Fruit fly (Drosophila melanogaster) whole organism, pupa: Measurements from ENCODE around the gene gzl.

Experiments
- CG10348 ChIP-seq: fragments of 200-800 bp; sonication (Bioruptor generic); IDR thresholded peaks from 2 replicates; pipeline ENCODE4 v1.3.6; 2022; ENCODE audit warnings: missing biosample characterization, missing genetic modification characterization
- CG12605 ChIP-seq: fragments of 200-800 bp; sonication (Bioruptor generic); IDR thresholded peaks from 2 replicates; pipeline ENCODE4 v1.3.6; 2022; ENCODE audit warnings: missing biosample characterization, missing genetic modification characterization
- CG13204 ChIP-seq: fragments of 200-800 bp; sonication (Bioruptor generic); optimal IDR thresholded peaks from 2 replicates; lab custom pipeline; 2018; ENCODE audit warnings: missing biosample characterization, mild to moderate bottlenecking, missing genetic modification characterization, moderate library complexity
- CG14655 ChIP-seq: fragments of 200-800 bp; sonication (Bioruptor generic); optimal IDR thresholded peaks from 3 replicates; lab custom pipeline; 2017; ENCODE audit warnings: mild to moderate bottlenecking, missing biosample characterization, missing genetic modification reagents, missing genetic modification characterization
- CG15710 ChIP-seq: fragments of 200-800 bp; sonication (Bioruptor generic); optimal IDR thresholded peaks from 2 replicates; lab custom pipeline; 2018; ENCODE audit warnings: missing biosample characterization, mild to moderate bottlenecking, missing genetic modification characterization, moderate library complexity
- CG17806 ChIP-seq: fragments of 200-800 bp; sonication (Bioruptor generic); optimal IDR thresholded peaks from 2 replicates; lab custom pipeline; 2018; ENCODE audit warnings: missing biosample characterization, mild to moderate bottlenecking, missing genetic modification characterization, moderate library complexity
- CG32121 ChIP-seq: fragments of 200-800 bp; sonication (Bioruptor generic); IDR thresholded peaks from 2 replicates; pipeline ENCODE4 v1.3.6; 2022; ENCODE audit warnings: missing biosample characterization, missing genetic modification characterization
- CG34367 ChIP-seq: fragments of 200-800 bp; sonication (Bioruptor generic); optimal IDR thresholded peaks from 2 replicates; lab custom pipeline; 2018; ENCODE audit warnings: missing biosample characterization, mild to moderate bottlenecking, missing genetic modification characterization
- CG4496 ChIP-seq: fragments of 200-800 bp; sonication (Bioruptor generic); IDR thresholded peaks from 3 replicates; pipeline ENCODE4 v1.3.6; 2022; ENCODE audit warnings: missing biosample characterization, missing genetic modification characterization
- CG8159 ChIP-seq: fragments of 200-800 bp; sonication (Bioruptor generic); optimal IDR thresholded peaks from 3 replicates; lab custom pipeline; 2018; ENCODE audit warnings: missing biosample characterization, mild to moderate bottlenecking, missing genetic modification characterization, moderate library complexity
- CG8301 ChIP-seq: fragments of 200-800 bp; sonication (Bioruptor generic); optimal IDR thresholded peaks from 2 replicates; lab custom pipeline; 2018; ENCODE audit warnings: missing biosample characterization, mild to moderate bottlenecking, missing genetic modification characterization
- CG9948 ChIP-seq: fragments of 200-800 bp; sonication (Bioruptor generic); optimal IDR thresholded peaks from 2 replicates; lab custom pipeline; 2018; ENCODE audit warnings: missing biosample characterization, mild to moderate bottlenecking, missing genetic modification characterization, moderate library complexity
- D1 ChIP-seq: fragments of 200-800 bp; sonication (Bioruptor generic); optimal IDR thresholded peaks from 2 replicates; lab custom pipeline; 2018; ENCODE audit warnings: missing biosample characterization, mild to moderate bottlenecking, missing genetic modification characterization, moderate library complexity
- EcR ChIP-seq: fragments of 200-800 bp; sonication (Bioruptor generic); optimal IDR thresholded peaks from 3 replicates; lab custom pipeline; 2019; ENCODE audit warnings: missing biosample characterization, missing genetic modification characterization, mild to moderate bottlenecking, moderate library complexity, missing genetic modification reagents
- Ets98B ChIP-seq: fragments of 200-800 bp; sonication (Bioruptor generic); IDR thresholded peaks from 2 replicates; pipeline ENCODE4 v1.3.6; 2022; ENCODE audit warnings: missing biosample characterization, missing genetic modification characterization
- Pif1A ChIP-seq: fragments of 200-800 bp; sonication (Bioruptor generic); optimal IDR thresholded peaks from 3 replicates; lab custom pipeline; 2016; ENCODE audit warnings: missing biosample characterization, missing genetic modification characterization
- Pif1B ChIP-seq: fragments of 200-800 bp; sonication (Bioruptor generic); optimal IDR thresholded peaks from 3 replicates; lab custom pipeline; 2016; ENCODE audit warnings: missing biosample characterization, missing genetic modification characterization
- Snoo ChIP-seq: fragments of 200-800 bp; sonication (Bioruptor generic); optimal IDR thresholded peaks from 3 replicates; lab custom pipeline; 2017; ENCODE audit warnings: missing biosample characterization, mild to moderate bottlenecking, missing genetic modification characterization, inconsistent platforms
- fd96Ca ChIP-seq: fragments of 200-800 bp; sonication (Bioruptor generic); IDR thresholded peaks from 3 replicates; pipeline ENCODE4 v1.3.6; 2022; ENCODE audit warnings: missing biosample characterization, missing genetic modification characterization
- gl ChIP-seq: fragments of 200-800 bp; sonication (Bioruptor generic); optimal IDR thresholded peaks from 2 replicates; lab custom pipeline; 2018; ENCODE audit warnings: missing biosample characterization, mild to moderate bottlenecking, missing genetic modification characterization
- rn ChIP-seq: fragments of 200-800 bp; sonication (Bioruptor generic); IDR thresholded peaks from 2 replicates; pipeline ENCODE4 v1.3.6; 2022; ENCODE audit warnings: missing biosample characterization, missing genetic modification characterization

Gene gzl

dm6 chr3R:6380129-6380528, 2.6 kb upstream of the gzl start, which contains the start of the genes CG1024 and TfIIFalpha:
Gene CG1024, minus strand, starts transcription at chr3R:6380328.
Gene TfIIFalpha, plus strand, starts transcription at chr3R:6380467.
- TF ChIP-seq CG12605 (GFP tag; lab: Robert Waterston, UW) (no peak), D1 (tag; lab: Kevin White, UChicago) (no peak), Snoo (tag; lab: Kevin White, UChicago) (no peak), fd96Ca (GFP tag; lab: Robert Waterston, UW) (no peak), CG8301 (tag; lab: Kevin White, UChicago) (no peak), CG8159 (tag; lab: Kevin White, UChicago) (no peak), CG10348 (GFP tag; lab: Robert Waterston, UW) (no peak), rn (GFP tag; lab: Robert Waterston, UW) (no peak), gl (tag; lab: Kevin White, UChicago) (no peak), EcR (GFP tag; lab: Kevin White, UChicago) (no peak), CG32121 (GFP tag; lab: Robert Waterston, UW) (no peak), CG9948 (tag; lab: Kevin White, UChicago) (no peak), CG15710 (no peak), CG14655 (GFP tag; lab: Kevin White, UChicago) (no peak)

dm6 chr3R:6381784-6382183, 930 bp upstream of the gzl start:
- TF ChIP-seq fd96Ca (GFP tag; lab: Robert Waterston, UW) (no peak), CG32121 (GFP tag; lab: Robert Waterston, UW) (no peak), Snoo (tag; lab: Kevin White, UChicago) (no peak), CG15710 (no peak), Ets98B (no peak), D1 (tag; lab: Kevin White, UChicago) (no peak), CG8301 (tag; lab: Kevin White, UChicago) (no peak), rn (GFP tag; lab: Robert Waterston, UW) (no peak), CG14655 (GFP tag; lab: Kevin White, UChicago) (no peak), CG34367 (tag; lab: Kevin White, UChicago) (no peak), CG8159 (tag; lab: Kevin White, UChicago) (no peak)
- TF ChIP-seq, all 21 proteins: peak for 0

dm6 chr3R:6383466-6383769, 704 bp downstream of the gzl start:
- TF ChIP-seq Pif1B (GFP tag; lab: Kevin White, UChicago) (no peak), rn (GFP tag; lab: Robert Waterston, UW) (no peak), EcR (GFP tag; lab: Kevin White, UChicago) (peak; percentile 86), CG17806 (tag; lab: Kevin White, UChicago) (no peak)

- no peak for TF ChIP-seq gl (tag; lab: Kevin White, UChicago)
- TF ChIP-seq CG12605 (GFP tag; lab: Robert Waterston, UW), result no peak
- TF ChIP-seq EcR (GFP tag; lab: Kevin White, UChicago), result no peak
- TF ChIP-seq CG13204, result no peak
- no peak for TF ChIP-seq CG14655 (GFP tag; lab: Kevin White, UChicago)
- no peak for TF ChIP-seq CG32121 (GFP tag; lab: Robert Waterston, UW)
- no peak for TF ChIP-seq D1 (tag; lab: Kevin White, UChicago)
- no peak for TF ChIP-seq CG17806 (tag; lab: Kevin White, UChicago)
- TF ChIP-seq CG10348 (GFP tag; lab: Robert Waterston, UW), result no peak
- no peak for TF ChIP-seq CG8159 (tag; lab: Kevin White, UChicago)
- TF ChIP-seq CG4496 (GFP tag; lab: Robert Waterston, UW), result no peak
- TF ChIP-seq Pif1A (GFP tag; lab: Kevin White, UChicago), result no peak
- no peak for TF ChIP-seq CG9948 (tag; lab: Kevin White, UChicago)
- no peak for TF ChIP-seq Ets98B
- TF ChIP-seq Pif1B (GFP tag; lab: Kevin White, UChicago), result no peak
These were observed 5.7 kb downstream of the gzl start for dm6 chr3R:6388414-6388830.

dm6 chr3R:6393515-6394246, 11.0 kb downstream of the gzl start:
- TF ChIP-seq CG12605 (GFP tag; lab: Robert Waterston, UW) (no peak), CG14655 (GFP tag; lab: Kevin White, UChicago) (no peak), rn (GFP tag; lab: Robert Waterston, UW) (no peak), Pif1B (GFP tag; lab: Kevin White, UChicago) (no peak), CG34367 (tag; lab: Kevin White, UChicago) (no peak), CG9948 (tag; lab: Kevin White, UChicago) (no peak), gl (tag; lab: Kevin White, UChicago) (no peak), CG8159 (tag; lab: Kevin White, UChicago) (no peak), fd96Ca (GFP tag; lab: Robert Waterston, UW) (no peak), CG15710 (no peak), Pif1A (GFP tag; lab: Kevin White, UChicago) (no peak), CG4496 (GFP tag; lab: Robert Waterston, UW) (no peak)

- TF ChIP-seq EcR (GFP tag; lab: Kevin White, UChicago) (peak; percentile 33), fd96Ca (GFP tag; lab: Robert Waterston, UW) (no peak)
These were observed 11.5 kb downstream of the gzl start for dm6 chr3R:6394247-6394522.
